Fruit fly (Drosophila melanogaster) whole organism, prepupa: ENCODE data around the gene Ance.
A peak's percentile ranks its signal among the peaks of the same experiment; 100 is the strongest.

Experiments used
- Blimp-1 ChIP-seq: fragments of 200-800 bp; sonication (Bioruptor generic); optimal IDR thresholded peaks from 3 replicates; lab custom pipeline; 2017; ENCODE audit warnings: missing biosample characterization, missing genetic modification characterization, mild to moderate bottlenecking, moderate library complexity, missing genetic modification reagents
- CG11294 ChIP-seq: fragments of 200-800 bp; sonication (Bioruptor generic); IDR thresholded peaks from 2 replicates; pipeline ENCODE4 v1.3.6; 2022; ENCODE audit warnings: missing biosample characterization, missing genetic modification characterization
- CG11762 ChIP-seq: fragments of 200-800 bp; sonication (Bioruptor generic); optimal IDR thresholded peaks from 3 replicates; lab custom pipeline; 2016; ENCODE audit warnings: missing biosample characterization, missing genetic modification characterization; ENCODE audit not compliant: insufficient read depth
- CG11902 ChIP-seq: fragments of 200-800 bp; sonication (Bioruptor generic); optimal IDR thresholded peaks from 3 replicates; lab custom pipeline; 2016; ENCODE audit warnings: missing biosample characterization, missing genetic modification characterization
- CG1621 ChIP-seq: fragments of 200-800 bp; sonication (Bioruptor generic); optimal IDR thresholded peaks from 3 replicates; lab custom pipeline; 2018; ENCODE audit warnings: missing biosample characterization, mild to moderate bottlenecking, missing genetic modification characterization
- CG16779 ChIP-seq: fragments of 200-800 bp; sonication (Bioruptor generic); optimal IDR thresholded peaks from 3 replicates; lab custom pipeline; 2017; ENCODE audit warnings: missing biosample characterization, mild to moderate bottlenecking, missing genetic modification characterization
- CG3032 ChIP-seq: fragments of 200-800 bp; optimal IDR thresholded peaks from 2 replicates; lab custom pipeline; 2019; ENCODE audit warnings: missing biosample characterization, mild to moderate bottlenecking, missing genetic modification characterization, moderate library complexity
- CG31627 ChIP-seq: fragments of 200-800 bp; sonication (Bioruptor generic); optimal IDR thresholded peaks from 3 replicates; lab custom pipeline; 2016; ENCODE audit warnings: missing biosample characterization, missing genetic modification characterization
- CG32006 ChIP-seq: fragments of 200-800 bp; sonication (Bioruptor generic); optimal IDR thresholded peaks from 3 replicates; lab custom pipeline; 2017; ENCODE audit warnings: missing biosample characterization, mild to moderate bottlenecking, missing genetic modification characterization
- CG3919 ChIP-seq: fragments of 200-800 bp; sonication (Bioruptor generic); optimal IDR thresholded peaks from 3 replicates; lab custom pipeline; 2016; ENCODE audit warnings: missing biosample characterization, missing genetic modification characterization
- CG4318 ChIP-seq: fragments of 200-800 bp; sonication (Bioruptor generic); optimal IDR thresholded peaks from 3 replicates; lab custom pipeline; 2017; ENCODE audit warnings: missing biosample characterization, mild to moderate bottlenecking, missing genetic modification characterization
- CG6163 ChIP-seq: fragments of 200-800 bp; sonication (Bioruptor generic); IDR thresholded peaks from 3 replicates; pipeline ENCODE4 v1.3.6; 2022; ENCODE audit warnings: missing biosample characterization, missing genetic modification characterization
- CG6276 ChIP-seq: fragments of 200-800 bp; sonication (Bioruptor generic); optimal IDR thresholded peaks from 2 replicates; lab custom pipeline; 2017; ENCODE audit warnings: missing biosample characterization, mild to moderate bottlenecking, missing genetic modification characterization
- CG6808 ChIP-seq: fragments of 200-800 bp; sonication (Bioruptor generic); optimal IDR thresholded peaks from 3 replicates; lab custom pipeline; 2017; ENCODE audit warnings: missing biosample characterization, missing genetic modification characterization, mild to moderate bottlenecking, moderate library complexity, missing genetic modification reagents
- CG6854 ChIP-seq: fragments of 200-800 bp; sonication (Bioruptor generic); optimal IDR thresholded peaks from 2 replicates; lab custom pipeline; 2017; ENCODE audit warnings: missing biosample characterization, mild to moderate bottlenecking, missing genetic modification characterization
- CG7368 ChIP-seq: fragments of 200-800 bp; sonication (Bioruptor generic); optimal IDR thresholded peaks from 3 replicates; lab custom pipeline; 2016; ENCODE audit warnings: missing biosample characterization, missing genetic modification characterization
- CG9139 ChIP-seq: fragments of 200-800 bp; sonication (Bioruptor generic); optimal IDR thresholded peaks from 3 replicates; lab custom pipeline; 2017; ENCODE audit warnings: missing biosample characterization, mild to moderate bottlenecking, missing genetic modification characterization
- Eip75B ChIP-seq: fragments of 200-800 bp; sonication (Bioruptor generic); optimal IDR thresholded peaks from 3 replicates; lab custom pipeline; 2016; ENCODE audit warnings: missing biosample characterization, missing genetic modification characterization
- Eip78C ChIP-seq: fragments of 200-800 bp; sonication (Bioruptor generic); peaks from one replicate; lab custom pipeline; 2016; ENCODE audit warnings: missing biosample characterization, missing genetic modification characterization
- Eip93F ChIP-seq: fragments of 200-800 bp; sonication (Bioruptor generic); optimal IDR thresholded peaks from 2 replicates; lab custom pipeline; 2016; ENCODE audit warnings: missing biosample characterization, mild to moderate bottlenecking, missing genetic modification characterization
- Gug ChIP-seq: fragments of 200-800 bp; sonication (Bioruptor generic); IDR thresholded peaks from 2 replicates; pipeline ENCODE4 v1.3.6; 2022; ENCODE audit warnings: missing biosample characterization, missing genetic modification characterization
- Hr4 ChIP-seq: fragments of 200-800 bp; sonication (Bioruptor generic); optimal IDR thresholded peaks from 3 replicates; lab custom pipeline; 2016; ENCODE audit warnings: missing biosample characterization, missing genetic modification characterization
- Met ChIP-seq: fragments of 200-800 bp; sonication (Bioruptor generic); optimal IDR thresholded peaks from 3 replicates; lab custom pipeline; 2016; ENCODE audit warnings: missing biosample characterization, missing genetic modification characterization
- OdsH ChIP-seq: fragments of 200-800 bp; sonication (Bioruptor generic); optimal IDR thresholded peaks from 3 replicates; lab custom pipeline; 2016; ENCODE audit warnings: missing biosample characterization, missing genetic modification characterization
- Sox102F ChIP-seq: fragments of 200-800 bp; sonication (Bioruptor generic); optimal IDR thresholded peaks from 2 replicates; lab custom pipeline; 2016; ENCODE audit warnings: missing biosample characterization, mild to moderate bottlenecking, missing genetic modification characterization
- Sox15 ChIP-seq: fragments of 200-800 bp; sonication (Bioruptor generic); optimal IDR thresholded peaks from 3 replicates; lab custom pipeline; 2016; ENCODE audit warnings: missing biosample characterization, missing genetic modification characterization
- achi ChIP-seq: fragments of 200-800 bp; sonication (Bioruptor generic); optimal IDR thresholded peaks from 3 replicates; lab custom pipeline; 2016; ENCODE audit warnings: missing biosample characterization, missing genetic modification characterization
- acj6 ChIP-seq: fragments of 200-800 bp; sonication (Bioruptor generic); optimal IDR thresholded peaks from 3 replicates; lab custom pipeline; 2016; ENCODE audit warnings: missing biosample characterization, missing genetic modification characterization
- cyc ChIP-seq: fragments of 200-800 bp; sonication (Bioruptor generic); optimal IDR thresholded peaks from 3 replicates; lab custom pipeline; 2016; ENCODE audit warnings: missing biosample characterization, missing genetic modification characterization
- dsx ChIP-seq: fragments of 200-800 bp; optimal IDR thresholded peaks from 3 replicates; lab custom pipeline; 2019; ENCODE audit warnings: missing biosample characterization, mild to moderate bottlenecking, missing genetic modification characterization, moderate library complexity; ENCODE audit not compliant: poor library complexity, severe bottlenecking
- eg ChIP-seq: fragments of 200-800 bp; sonication (Bioruptor generic); IDR thresholded peaks from 3 replicates; pipeline ENCODE4 v1.3.6; 2022; ENCODE audit warnings: missing biosample characterization, missing genetic modification characterization
- esn ChIP-seq: fragments of 200-800 bp; sonication (Bioruptor generic); optimal IDR thresholded peaks from 2 replicates; lab custom pipeline; 2016; ENCODE audit warnings: missing biosample characterization, mild to moderate bottlenecking, missing genetic modification characterization, moderate library complexity
- fd59A ChIP-seq: fragments of 200-800 bp; sonication (Bioruptor generic); optimal IDR thresholded peaks from 2 replicates; lab custom pipeline; 2017; ENCODE audit warnings: missing biosample characterization, mild to moderate bottlenecking, missing genetic modification characterization, missing genetic modification reagents
- fkh ChIP-seq: fragments of 200-800 bp; sonication (Bioruptor generic); optimal IDR thresholded peaks from 3 replicates; lab custom pipeline; 2017; ENCODE audit warnings: missing biosample characterization, mild to moderate bottlenecking, missing genetic modification characterization, moderate library complexity
- net ChIP-seq: fragments of 200-800 bp; sonication (Bioruptor generic); optimal IDR thresholded peaks from 3 replicates; lab custom pipeline; 2016; ENCODE audit warnings: missing biosample characterization, missing genetic modification characterization
- pdm3 ChIP-seq: fragments of 200-800 bp; sonication (Bioruptor generic); optimal IDR thresholded peaks from 3 replicates; lab custom pipeline; 2016; ENCODE audit warnings: missing biosample characterization, missing genetic modification characterization
- ss ChIP-seq, 2 experiments: fragments of 200-800 bp; sonication (Bioruptor generic); optimal IDR thresholded peaks; 2 replicates in 1 of 2; 3 replicates in 1 of 2; lab custom pipeline; 2017 to 2018; ENCODE audit warnings: mild to moderate bottlenecking in 2 of 2, missing biosample characterization in 2 of 2, missing genetic modification characterization in 2 of 2, moderate library complexity in 1 of 2
- svp ChIP-seq: fragments of 200-800 bp; sonication (Bioruptor generic); peaks from one replicate; lab custom pipeline; 2016; ENCODE audit warnings: missing biosample characterization, missing genetic modification characterization
- topi ChIP-seq: fragments of 200-800 bp; sonication (Bioruptor generic); optimal IDR thresholded peaks from 3 replicates; lab custom pipeline; 2016; ENCODE audit warnings: missing biosample characterization, missing genetic modification characterization
- vri ChIP-seq: fragments of 200-800 bp; sonication (Bioruptor generic); optimal IDR thresholded peaks from 3 replicates; lab custom pipeline; 2016; ENCODE audit warnings: missing biosample characterization, mild to moderate bottlenecking, missing genetic modification characterization

Ance gene

DNA sequence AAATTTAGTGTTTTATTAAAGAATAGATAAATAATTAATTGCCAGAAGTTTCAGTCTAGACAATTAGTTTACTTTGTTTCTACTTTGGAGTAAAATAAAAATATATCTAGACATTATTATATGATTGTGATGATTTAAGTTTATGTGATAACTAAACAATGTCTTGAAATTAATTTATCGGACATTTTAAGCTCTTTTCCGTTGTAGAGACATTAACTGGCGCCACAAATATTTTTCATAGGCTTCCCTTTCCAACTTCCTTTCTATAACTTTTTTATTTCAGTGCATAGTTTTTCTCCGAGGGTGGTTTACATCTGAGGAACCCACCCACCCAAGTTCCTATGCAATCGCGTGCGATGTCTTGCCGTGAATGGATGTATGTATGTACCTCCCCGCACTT is 28.7 kb upstream of the Ance start:
- TF ChIP-seq OdsH (GFP tag; lab: Kevin White, UChicago) (peak; percentile 3), CG11762 (GFP tag; lab: Kevin White, UChicago) (no peak), esn (peak; percentile 4), Eip78C (GFP tag; lab: Kevin White, UChicago) (peak; percentile 46)
- TF ChIP-seq, all 60 proteins: peak for 3

DNA sequence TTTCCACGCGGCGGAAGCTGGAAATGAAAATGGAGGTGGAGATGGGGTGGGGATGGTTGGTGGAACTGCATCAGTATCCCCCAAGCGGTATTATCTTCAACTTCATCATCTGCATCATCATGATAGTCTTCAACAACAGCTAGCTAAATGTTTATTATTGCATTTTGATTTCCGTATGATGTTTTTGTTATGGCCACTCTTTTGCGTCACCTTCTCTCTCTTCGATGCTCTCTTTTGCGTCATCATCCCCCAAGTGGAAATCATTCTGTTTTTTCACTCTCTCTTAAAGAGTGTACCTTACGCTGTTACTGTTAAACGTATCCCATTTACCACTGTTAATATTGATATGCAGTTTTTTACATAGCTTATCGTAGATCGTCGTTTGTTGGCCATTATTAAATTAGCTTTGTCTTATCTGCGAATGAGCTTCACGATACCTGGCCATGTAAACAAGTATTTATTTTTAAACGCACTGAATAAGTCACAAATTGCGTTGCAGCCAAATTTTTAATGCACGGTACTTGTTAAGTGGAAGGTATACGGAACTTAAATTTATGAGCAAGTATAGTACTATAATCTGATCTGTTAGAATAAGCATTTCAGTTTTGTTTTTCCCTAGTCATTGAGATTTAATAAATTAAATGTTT is 27.4 kb upstream of the Ance start:
- TF ChIP-seq net (GFP tag; lab: Kevin White, UChicago): no peak
- no peak for TF ChIP-seq acj6
- peak; percentile 81 for TF ChIP-seq Eip78C (GFP tag; lab: Kevin White, UChicago)
- TF ChIP-seq Blimp-1 (GFP tag; lab: Kevin White, UChicago): no peak
- TF ChIP-seq vri (GFP tag; lab: Kevin White, UChicago): peak; percentile 3

DNA sequence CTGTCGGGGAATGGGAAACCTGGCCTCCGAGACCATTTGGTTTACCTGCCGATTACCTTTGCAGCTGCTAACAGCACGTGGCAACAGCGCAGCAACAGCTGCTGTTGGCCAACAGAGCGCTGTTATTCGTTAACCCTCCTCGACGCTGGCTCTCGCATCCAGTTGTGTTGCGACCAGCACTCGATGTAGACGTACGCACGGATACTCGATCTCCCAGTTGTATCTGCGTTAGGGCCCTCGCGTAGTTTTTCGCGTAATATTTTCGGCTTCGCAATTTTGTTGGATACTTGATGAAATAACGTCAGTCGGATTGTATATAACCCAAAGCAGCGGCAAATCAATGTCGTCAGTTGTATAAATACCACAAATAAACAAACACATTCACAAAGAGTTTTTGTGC is 26.6 kb upstream of the Ance start:
- peak; percentile 44 for TF ChIP-seq svp (GFP tag; lab: Kevin White, UChicago)
- TF ChIP-seq CG7368: peak; percentile 18
- TF ChIP-seq Gug (GFP tag; lab: Robert Waterston, UW): peak; percentile 26; the same call in 1 of the 2 replicates
- TF ChIP-seq topi: no peak
- peak; percentile 17 for TF ChIP-seq CG9139 (GFP tag; lab: Kevin White, UChicago)
- TF ChIP-seq fkh (GFP tag; lab: Kevin White, UChicago): peak; percentile 48
- TF ChIP-seq CG16779 (tag; lab: Kevin White, UChicago): peak; percentile 30
- TF ChIP-seq CG3919: peak; percentile 35
- TF ChIP-seq esn: peak; percentile 12
- peak; percentile 39 for TF ChIP-seq dsx (GFP tag; lab: Kevin White, UChicago)
- no peak for TF ChIP-seq achi (GFP tag; lab: Kevin White, UChicago)
- TF ChIP-seq Met: no peak
- no peak for TF ChIP-seq CG31627 (GFP tag; lab: Kevin White, UChicago)
- TF ChIP-seq CG6854 (GFP tag; lab: Kevin White, UChicago): peak; percentile 43
- peak; percentile 41; the same call in 2 of the 3 replicates for TF ChIP-seq CG6163 (GFP tag; lab: Robert Waterston, UW)
- peak; percentile 71 for TF ChIP-seq vri (GFP tag; lab: Kevin White, UChicago)
- TF ChIP-seq CG32006 (GFP tag; lab: Kevin White, UChicago): no peak
- no peak for TF ChIP-seq Eip75B (GFP tag; lab: Kevin White, UChicago)
- TF ChIP-seq eg: peak; percentile 64; the same call in 2 of the 3 replicates
- peak; percentile 6 for TF ChIP-seq CG6276
- TF ChIP-seq ss (GFP tag; optimal IDR thresholded peaks at IDR 0.05; lab: Kevin White, UChicago): peak; percentile 12 to 25
- no peak for TF ChIP-seq cyc
- TF ChIP-seq Sox102F (GFP tag; lab: Kevin White, UChicago): peak; percentile 3
- TF ChIP-seq CG4318 (GFP tag; lab: Kevin White, UChicago): no peak
- peak; percentile 7 for TF ChIP-seq net (GFP tag; lab: Kevin White, UChicago)

DNA sequence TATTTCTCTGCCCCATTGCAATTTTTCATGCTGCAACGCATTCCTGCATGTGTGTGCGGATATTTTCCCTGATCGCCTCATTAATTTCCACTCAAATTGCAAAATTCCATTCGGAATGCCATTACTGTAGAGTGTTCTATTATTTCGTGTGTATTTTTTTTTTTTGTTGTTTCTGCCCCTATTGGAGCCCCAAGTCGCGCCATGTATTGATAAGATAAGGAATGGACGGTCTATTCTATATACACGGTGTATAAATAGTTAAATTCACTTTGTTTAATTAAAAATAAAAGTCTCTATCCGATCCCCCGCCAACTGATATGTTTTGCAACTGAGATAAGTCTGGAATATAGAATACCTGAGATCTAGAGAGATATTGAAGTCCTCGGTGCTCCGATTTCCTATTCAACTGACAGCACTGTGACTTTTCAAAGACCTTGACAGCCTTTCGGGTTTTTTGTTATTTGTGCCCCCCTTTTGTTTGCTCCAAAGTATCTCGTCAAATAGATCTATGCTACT is 24.0 kb upstream of the Ance start:
- TF ChIP-seq CG31627 (GFP tag; lab: Kevin White, UChicago): no peak
- TF ChIP-seq Eip93F (GFP tag; lab: Kevin White, UChicago): peak; percentile 20
- TF ChIP-seq svp (GFP tag; lab: Kevin White, UChicago): peak; percentile 74

DNA sequence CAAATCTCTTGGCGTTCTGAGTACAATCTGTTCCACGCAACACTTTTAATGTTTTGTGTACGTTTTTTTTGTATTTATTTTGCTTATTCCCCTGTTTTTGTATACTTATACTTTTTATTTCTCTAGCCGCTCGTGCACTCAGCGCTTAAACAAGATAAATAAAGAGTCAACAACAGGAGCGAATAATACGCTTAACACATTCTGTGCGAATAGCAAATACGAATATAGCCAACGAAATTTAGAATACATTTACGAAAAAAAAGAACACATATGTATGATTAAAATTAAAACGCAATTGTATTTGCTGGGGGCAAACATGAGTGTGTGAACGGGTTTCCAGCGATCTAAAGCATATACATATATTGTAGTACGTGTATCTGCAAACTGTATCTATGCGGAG is 23.5 kb upstream of the Ance start:
- peak; percentile 67 for TF ChIP-seq Eip78C (GFP tag; lab: Kevin White, UChicago)
- no peak for TF ChIP-seq topi
- TF ChIP-seq fd59A (GFP tag; lab: Kevin White, UChicago): no peak
- no peak for TF ChIP-seq CG6808
- peak; percentile 17 for TF ChIP-seq esn
- no peak for TF ChIP-seq CG3032 (tag; lab: Kevin White, UChicago)
- no peak for TF ChIP-seq Eip75B (GFP tag; lab: Kevin White, UChicago)
- TF ChIP-seq net (GFP tag; lab: Kevin White, UChicago): no peak
- no peak for TF ChIP-seq CG11902 (GFP tag; lab: Kevin White, UChicago)
- TF ChIP-seq Met: peak; percentile 15
- TF ChIP-seq CG6163 (GFP tag; lab: Robert Waterston, UW): no peak
- TF ChIP-seq CG1621: no peak
- no peak for TF ChIP-seq pdm3 (GFP tag; lab: Kevin White, UChicago)
- TF ChIP-seq Eip93F (GFP tag; lab: Kevin White, UChicago): no peak
- peak; percentile 56 for TF ChIP-seq vri (GFP tag; lab: Kevin White, UChicago)
- no peak for TF ChIP-seq CG11294 (GFP tag; lab: Robert Waterston, UW)
- no peak for TF ChIP-seq Sox15 (GFP tag; lab: Kevin White, UChicago)
- no peak for TF ChIP-seq CG3919
- 0 out of 3 replicates have a peak, but pooled peaks have one; percentile 10 for TF ChIP-seq eg
- peak; percentile 49 for TF ChIP-seq svp (GFP tag; lab: Kevin White, UChicago)
- TF ChIP-seq Hr4 (GFP tag; lab: Kevin White, UChicago): no peak
- peak; percentile 89 for TF ChIP-seq fkh (GFP tag; lab: Kevin White, UChicago)
- TF ChIP-seq CG31627 (GFP tag; lab: Kevin White, UChicago): no peak
